Worm (Caenorhabditis elegans): Measurements from ENCODE around the gene rnf-5.

DNA sequence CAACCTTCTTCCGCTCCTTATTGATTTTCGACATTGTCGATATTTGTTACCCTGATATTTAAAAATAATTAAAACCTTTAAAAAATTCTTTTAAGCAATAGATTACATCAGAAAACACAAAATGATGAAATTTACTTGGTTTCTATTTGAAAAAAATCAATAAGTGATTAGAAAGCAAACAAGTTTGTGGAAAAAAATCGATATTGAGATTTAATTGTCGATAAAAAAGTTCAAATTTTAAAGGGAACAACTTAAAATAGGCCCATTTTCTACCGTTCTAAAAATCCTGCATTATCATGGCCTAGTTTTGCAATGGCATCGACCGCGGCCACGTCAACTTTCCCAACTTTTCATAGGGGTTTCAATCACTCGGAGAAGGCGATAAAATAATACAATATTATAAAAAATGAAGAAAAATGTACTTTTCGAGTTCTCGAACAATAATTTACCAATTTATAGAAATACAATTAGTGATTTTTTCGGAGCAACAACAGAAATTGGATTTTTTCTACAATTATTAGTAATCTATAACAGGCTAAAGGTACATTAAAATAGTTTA is 20.2 kb upstream of the rnf-5 start, which contains the start of gene lars-1:
- TF ChIP-seq nhr-76 (tag; optimal IDR thresholded peaks at IDR 0.05) (no peak), daf-12 (tag; optimal IDR thresholded peaks at IDR 0.05) (no peak), unc-130 (GFP tag; optimal IDR thresholded peaks at IDR 0.05) (no peak), daf-8 (GFP tag; IDR thresholded peaks at IDR 0.05) (no peak), fkh-10 (GFP tag; optimal IDR thresholded peaks at IDR 0.05) (no peak), sdz-12 (GFP tag; optimal IDR thresholded peaks at IDR 0.05) (no peak), nhr-11 (tag; optimal IDR thresholded peaks at IDR 0.05) (no peak), pqm-1 (tag; optimal IDR thresholded peaks at IDR 0.05) (no peak), skn-1 (tag; optimal IDR thresholded peaks at IDR 0.05) (no peak), daf-19 (GFP tag; conservative IDR thresholded peaks at IDR 0.05) (no peak), nhr-28 (tag; optimal IDR thresholded peaks at IDR 0.05) (no peak), aly-2 (tag; optimal IDR thresholded peaks at IDR 0.05) (no peak), unc-62 (GFP tag; optimal IDR thresholded peaks at IDR 0.05 in 1 of 2) (no peak), unc-62 (tag; optimal IDR thresholded peaks at IDR 0.05) (no peak), mep-1 (tag; optimal IDR thresholded peaks at IDR 0.05) (no peak)

All from whole organism, L4 larva.